Fruit fly (Drosophila melanogaster) whole organism, embryonic: ENCODE results near the gene CG42329.

Source experiments
- Ada2b ChIP-seq: fragments of 200-800 bp; sonication (Bioruptor generic); IDR thresholded peaks from 2 replicates; pipeline ENCODE4 v1.3.6; 2022; ENCODE audit warnings: missing biosample characterization, missing genetic modification characterization
- Atf6 ChIP-seq: fragments of 200-800 bp; sonication (Bioruptor generic); IDR thresholded peaks from 2 replicates; pipeline ENCODE4 v1.3.6; 2022; ENCODE audit warnings: missing biosample characterization, missing genetic modification characterization
- C15 ChIP-seq: fragments of 200-800 bp; sonication (Bioruptor generic); IDR thresholded peaks from 3 replicates; pipeline ENCODE4 v1.3.6; 2022; ENCODE audit warnings: missing biosample characterization, missing genetic modification characterization
- CG10209 ChIP-seq: fragments of 200-800 bp; sonication (Bioruptor generic); optimal IDR thresholded peaks from 3 replicates; lab custom pipeline; 2017; ENCODE audit warnings: missing biosample characterization, mild to moderate bottlenecking, missing genetic modification characterization, missing genetic modification reagents
- CG10462 ChIP-seq: fragments of 200-800 bp; sonication (Bioruptor generic); optimal IDR thresholded peaks from 2 replicates; lab custom pipeline; 2016; ENCODE audit warnings: missing biosample characterization, missing genetic modification characterization
- CG11560 ChIP-seq: fragments of 200-800 bp; sonication (Bioruptor generic); IDR thresholded peaks from 3 replicates; pipeline ENCODE4 v1.3.6; 2022; ENCODE audit warnings: missing biosample characterization, missing genetic modification characterization
- CG1233 ChIP-seq: fragments of 200-800 bp; sonication (Bioruptor generic); optimal IDR thresholded peaks from 4 replicates; lab custom pipeline; 2018; ENCODE audit warnings: missing biosample characterization, mild to moderate bottlenecking, missing genetic modification characterization
- CG12659 ChIP-seq: fragments of 200-800 bp; sonication (Bioruptor generic); optimal IDR thresholded peaks from 3 replicates; lab custom pipeline; 2017; ENCODE audit warnings: mild to moderate bottlenecking, missing biosample characterization, missing genetic modification reagents, missing genetic modification characterization
- CG15269 ChIP-seq: fragments of 200-800 bp; sonication (Bioruptor generic); optimal IDR thresholded peaks from 2 replicates; lab custom pipeline; 2018; ENCODE audit warnings: missing biosample characterization, mild to moderate bottlenecking, missing genetic modification characterization, moderate library complexity
- CG15479 ChIP-seq: fragments of 200-800 bp; sonication (Bioruptor generic); optimal IDR thresholded peaks from 3 replicates; lab custom pipeline; 2019; ENCODE audit warnings: missing biosample characterization, mild to moderate bottlenecking, missing genetic modification characterization, moderate library complexity
- CG1647 ChIP-seq: fragments of 200-800 bp; sonication (Bioruptor generic); optimal IDR thresholded peaks from 3 replicates; lab custom pipeline; 2016; ENCODE audit warnings: missing biosample characterization, missing genetic modification characterization
- CG16813 ChIP-seq: fragments of 200-800 bp; sonication (Bioruptor generic); IDR thresholded peaks from 3 replicates; pipeline ENCODE4 v1.3.6; 2022; ENCODE audit warnings: missing biosample characterization, missing genetic modification characterization; ENCODE audit not compliant: partially characterized antibody
- CG17361 ChIP-seq: fragments of 200-800 bp; sonication (Bioruptor generic); IDR thresholded peaks from 3 replicates; pipeline ENCODE4 v1.3.6; 2022; ENCODE audit warnings: missing biosample characterization, missing genetic modification characterization
- CG17612 ChIP-seq: fragments of 200-800 bp; sonication (Bioruptor generic); IDR thresholded peaks from 2 replicates; pipeline ENCODE4 v1.3.6; 2022; ENCODE audit warnings: missing biosample characterization, missing genetic modification characterization
- CG2129 ChIP-seq: fragments of 200-800 bp; sonication (Bioruptor generic); IDR thresholded peaks from 2 replicates; pipeline ENCODE4 v1.3.6; 2022; ENCODE audit warnings: missing biosample characterization, missing genetic modification characterization; ENCODE audit not compliant: partially characterized antibody
- CG33557 ChIP-seq: fragments of 200-800 bp; sonication (Bioruptor generic); optimal IDR thresholded peaks from 2 replicates; lab custom pipeline; 2019; ENCODE audit warnings: missing biosample characterization, mild to moderate bottlenecking, missing genetic modification characterization, moderate library complexity
- CG3407 ChIP-seq: fragments of 200-800 bp; sonication (Bioruptor generic); optimal IDR thresholded peaks from 2 replicates; lab custom pipeline; 2018; ENCODE audit warnings: missing biosample characterization, mild to moderate bottlenecking, missing genetic modification characterization
- CG3847 ChIP-seq: fragments of 200-800 bp; sonication (Bioruptor generic); IDR thresholded peaks from 2 replicates; pipeline ENCODE4 v1.3.6; 2022; ENCODE audit warnings: missing biosample characterization, missing genetic modification characterization
- CG6175 ChIP-seq: fragments of 200-800 bp; sonication (Bioruptor generic); IDR thresholded peaks from 3 replicates; pipeline ENCODE4 v1.3.6; 2022; ENCODE audit warnings: missing biosample characterization, missing genetic modification characterization
- CG6654 ChIP-seq: fragments of 200-800 bp; sonication (Bioruptor generic); optimal IDR thresholded peaks from 2 replicates; lab custom pipeline; 2017; ENCODE audit warnings: missing biosample characterization, mild to moderate bottlenecking, missing genetic modification characterization
- CG6683 ChIP-seq: fragments of 200-800 bp; sonication (Bioruptor generic); optimal IDR thresholded peaks from 2 replicates; lab custom pipeline; 2017; ENCODE audit warnings: missing biosample characterization, mild to moderate bottlenecking, missing genetic modification characterization, missing genetic modification reagents
- CG6854 ChIP-seq: fragments of 200-800 bp; sonication (Bioruptor generic); optimal IDR thresholded peaks from 3 replicates; lab custom pipeline; 2017; ENCODE audit warnings: missing biosample characterization, mild to moderate bottlenecking, missing genetic modification characterization
- Chrac-16 ChIP-seq: fragments of 200-800 bp; sonication (Bioruptor generic); optimal IDR thresholded peaks from 3 replicates; lab custom pipeline; 2016; ENCODE audit warnings: missing biosample characterization, missing genetic modification characterization
- Dbx ChIP-seq: fragments of 200-800 bp; sonication (Bioruptor generic); IDR thresholded peaks from 3 replicates; pipeline ENCODE4 v1.3.6; 2022; ENCODE audit warnings: missing biosample characterization, missing genetic modification characterization
- Drgx ChIP-seq: fragments of 200-800 bp; sonication (Bioruptor generic); IDR thresholded peaks from 2 replicates; pipeline ENCODE4 v1.3.6; 2022; ENCODE audit warnings: missing biosample characterization, missing genetic modification characterization
- Gsc ChIP-seq: fragments of 200-800 bp; sonication (Bioruptor generic); IDR thresholded peaks from 2 replicates; pipeline ENCODE4 v1.3.6; 2022; ENCODE audit warnings: missing biosample characterization, missing genetic modification characterization
- HmgD ChIP-seq: fragments of 200-800 bp; sonication (Bioruptor generic); optimal IDR thresholded peaks from 3 replicates; lab custom pipeline; 2016; ENCODE audit warnings: missing biosample characterization, missing genetic modification characterization
- PHDP ChIP-seq: fragments of 200-800 bp; sonication (Bioruptor generic); optimal IDR thresholded peaks from 3 replicates; lab custom pipeline; 2018; ENCODE audit warnings: missing biosample characterization, mild to moderate bottlenecking, missing genetic modification characterization, moderate library complexity
- Ptx1 ChIP-seq: fragments of 200-800 bp; sonication (Bioruptor generic); IDR thresholded peaks from 2 replicates; pipeline ENCODE4 v1.3.6; 2022; ENCODE audit warnings: missing biosample characterization, missing genetic modification characterization
- Sry-δ ChIP-seq: fragments of 200-800 bp; sonication (Bioruptor generic); optimal IDR thresholded peaks from 2 replicates; lab custom pipeline; 2016; ENCODE audit warnings: missing biosample characterization, missing genetic modification characterization
- ato ChIP-seq: fragments of 200-800 bp; sonication (Bioruptor generic); IDR thresholded peaks from 2 replicates; pipeline ENCODE4 v1.3.6; 2022; ENCODE audit warnings: missing biosample characterization, missing genetic modification characterization; ENCODE audit not compliant: partially characterized antibody
- az2 ChIP-seq: fragments of 200-800 bp; sonication (Bioruptor generic); optimal IDR thresholded peaks from 3 replicates; lab custom pipeline; 2016; ENCODE audit warnings: missing biosample characterization, missing genetic modification characterization
- btn ChIP-seq: fragments of 200-800 bp; sonication (Bioruptor generic); optimal IDR thresholded peaks from 2 replicates; lab custom pipeline; 2016; ENCODE audit warnings: missing biosample characterization, missing genetic modification characterization
- cad ChIP-seq: fragments of >200 bp; optimal IDR thresholded peaks from 2 replicates; lab custom pipeline; 2017; ENCODE audit warnings: missing biosample characterization, missing genetic modification characterization
- cg ChIP-seq: fragments of 200-800 bp; sonication (Bioruptor generic); optimal IDR thresholded peaks from 3 replicates; lab custom pipeline; 2019; ENCODE audit warnings: missing biosample characterization, mild to moderate bottlenecking, missing genetic modification characterization, moderate library complexity
- corto ChIP-seq: fragments of 200-800 bp; sonication (Bioruptor generic); optimal IDR thresholded peaks from 2 replicates; lab custom pipeline; 2016; ENCODE audit warnings: missing biosample characterization, mild to moderate bottlenecking, missing genetic modification characterization, moderate library complexity
- esg ChIP-seq: fragments of 200-800 bp; sonication (Bioruptor generic); conservative IDR thresholded peaks from 2 replicates; pipeline ENCODE4 v1.3.6; 2022; ENCODE audit warnings: missing biosample characterization, missing genetic modification characterization
- fd96Cb ChIP-seq: fragments of 200-800 bp; sonication (Bioruptor generic); optimal IDR thresholded peaks from 2 replicates; lab custom pipeline; 2018; ENCODE audit warnings: missing biosample characterization, mild to moderate bottlenecking, missing genetic modification characterization, moderate library complexity
- gce ChIP-seq: fragments of 200-800 bp; sonication (Bioruptor generic); IDR thresholded peaks from 3 replicates; pipeline ENCODE4 v1.3.6; 2022; ENCODE audit warnings: missing biosample characterization, missing genetic modification characterization
- grau ChIP-seq: fragments of 200-800 bp; optimal IDR thresholded peaks from 3 replicates; lab custom pipeline; 2019; ENCODE audit warnings: missing biosample characterization, mild to moderate bottlenecking, missing genetic modification characterization, moderate library complexity
- gsb ChIP-seq: fragments of 200-800 bp; sonication (Bioruptor generic); IDR thresholded peaks from 2 replicates; pipeline ENCODE4 v1.3.6; 2022; ENCODE audit warnings: missing biosample characterization, missing genetic modification characterization
- hkb ChIP-seq, 2 experiments: fragments of 200-800 bp in 1 of 2; fragments of >200 bp in 1 of 2; sonication (Bioruptor generic) in 1 of 2; IDR thresholded peaks in 1 of 2; optimal IDR thresholded peaks in 1 of 2; 2 replicates each; pipeline versions ENCODE4 v1.3.6 to Lab custom; 2017 to 2022; ENCODE audit warnings: missing biosample characterization in 1 of 2, missing genetic modification characterization in 1 of 2
- klu ChIP-seq: fragments of 200-800 bp; sonication (Bioruptor generic); IDR thresholded peaks from 2 replicates; pipeline ENCODE4 v1.3.6; 2022; ENCODE audit warnings: missing biosample characterization, missing genetic modification characterization
- peb ChIP-seq: fragments of 200-800 bp; sonication (Bioruptor generic); IDR thresholded peaks from 2 replicates; pipeline ENCODE4 v1.3.6; 2022; ENCODE audit warnings: missing biosample characterization, missing genetic modification characterization
- pfk ChIP-seq: fragments of 200-800 bp; sonication (Bioruptor generic); optimal IDR thresholded peaks from 2 replicates; lab custom pipeline; 2018; ENCODE audit warnings: missing biosample characterization, mild to moderate bottlenecking, missing genetic modification characterization, moderate library complexity
- schlank ChIP-seq: fragments of 200-800 bp; sonication (Bioruptor generic); optimal IDR thresholded peaks from 2 replicates; lab custom pipeline; 2018; ENCODE audit warnings: missing biosample characterization, mild to moderate bottlenecking, missing genetic modification characterization
- slou ChIP-seq: fragments of 200-800 bp; sonication (Bioruptor generic); optimal IDR thresholded peaks from 3 replicates; lab custom pipeline; 2016; ENCODE audit warnings: missing biosample characterization, missing genetic modification characterization
- trem ChIP-seq: fragments of 200-800 bp; optimal IDR thresholded peaks from 3 replicates; lab custom pipeline; 2019; ENCODE audit warnings: missing biosample characterization, mild to moderate bottlenecking, missing genetic modification characterization, moderate library complexity
- usp ChIP-seq: fragments of >200 bp; optimal IDR thresholded peaks from 2 replicates; lab custom pipeline; 2017; ENCODE audit warnings: missing biosample characterization, missing genetic modification characterization

The CG42329 gene

DNA sequence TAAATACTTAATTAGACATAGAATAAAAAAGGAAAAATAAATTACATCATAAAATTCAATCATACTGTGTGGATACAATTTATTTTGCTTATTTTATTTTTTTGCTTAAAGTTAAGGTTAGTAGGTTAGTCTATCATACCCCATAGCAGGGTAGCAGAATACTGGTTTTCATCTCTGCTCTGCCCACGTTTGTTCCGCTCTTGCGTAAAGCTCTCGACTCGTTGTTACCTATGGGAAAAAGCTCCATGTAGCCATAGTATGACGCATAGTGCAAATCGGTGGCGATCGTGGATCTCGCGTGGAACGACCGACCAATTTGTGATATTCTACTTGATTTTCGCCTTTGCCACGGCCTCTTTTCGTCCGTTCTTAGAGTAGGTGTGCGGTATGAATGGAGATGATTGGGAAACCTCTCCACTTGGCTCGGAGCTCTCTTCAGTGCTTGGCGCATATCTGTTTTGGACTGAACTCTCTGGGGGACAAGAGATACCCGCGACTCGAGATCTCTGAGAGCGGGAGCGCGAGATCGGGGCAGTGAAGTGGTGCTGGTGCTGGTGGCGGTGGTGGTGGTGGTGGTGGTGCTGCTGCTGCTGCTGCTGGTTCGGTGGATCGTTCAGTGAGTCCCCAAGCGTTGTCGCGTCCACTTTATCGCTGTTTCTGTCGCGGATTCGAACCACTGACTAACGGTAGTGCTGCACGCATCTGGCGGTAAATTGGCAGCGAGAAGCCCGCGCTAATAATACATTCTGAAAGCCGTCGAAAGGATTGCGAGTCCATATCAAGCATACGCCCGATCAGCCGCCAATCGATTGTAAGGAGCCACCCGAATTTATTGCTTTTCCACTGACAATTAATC lies 33.2 kb upstream of the CG42329 start, which contains the start of gene CG5001 (continued):
- TF ChIP-seq fd96Cb (tag; lab: Kevin White, UChicago): peak; percentile 78
- TF ChIP-seq Sry-δ (GFP tag; lab: Kevin White, UChicago): peak; percentile 15
- peak; percentile 35; the same call in 1 of the 3 replicates for TF ChIP-seq CG16813 (GFP tag; lab: Robert Waterston, UW)
- TF ChIP-seq peb: peak; percentile 71
- TF ChIP-seq CG6854 (GFP tag; lab: Kevin White, UChicago): peak; percentile 61
- TF ChIP-seq gce (GFP tag; lab: Robert Waterston, UW): peak; percentile 89
- peak; percentile 72 for TF ChIP-seq gsb (GFP tag; lab: Robert Waterston, UW)
- TF ChIP-seq schlank (tag; lab: Kevin White, UChicago): peak; percentile 25
- peak; percentile 55; the same call in 2 of the 3 replicates for TF ChIP-seq CG11560 (tag; lab: Robert Waterston, UW)
- peak; percentile 62 for TF ChIP-seq cg (GFP tag; lab: Kevin White, UChicago)
- TF ChIP-seq klu: peak; percentile 82
- no peak for TF ChIP-seq ato
- no peak for TF ChIP-seq pfk (GFP tag; lab: Kevin White, UChicago)
- TF ChIP-seq btn (GFP tag; lab: Kevin White, UChicago): peak; percentile 25
- peak; percentile 94 for TF ChIP-seq PHDP
- peak; percentile 89 for TF ChIP-seq grau (tag; lab: Kevin White, UChicago)
- peak; percentile 74 for TF ChIP-seq esg (GFP tag; lab: Robert Waterston, UW)
- TF ChIP-seq az2 (GFP tag; lab: Kevin White, UChicago): peak; percentile 85
- peak; percentile 93 for TF ChIP-seq CG15269 (tag; lab: Kevin White, UChicago)
- TF ChIP-seq CG2129: no peak
- TF ChIP-seq CG17361: peak; percentile 84
- peak; percentile 65 for TF ChIP-seq slou (GFP tag; lab: Kevin White, UChicago)
- TF ChIP-seq Chrac-16 (GFP tag; lab: Kevin White, UChicago): peak; percentile 78
- peak; percentile 100 for TF ChIP-seq CG6175 (GFP tag; lab: Robert Waterston, UW)
- TF ChIP-seq trem: peak; percentile 79
- TF ChIP-seq CG3407 (GFP tag; lab: Kevin White, UChicago): no peak
- TF ChIP-seq C15: 0 out of 3 replicates have a peak, but pooled peaks have one; percentile 12
- TF ChIP-seq Ada2b (GFP tag; lab: Robert Waterston, UW): peak; percentile 79
- TF ChIP-seq CG6683 (GFP tag; lab: Kevin White, UChicago): peak; percentile 83
- no peak for TF ChIP-seq cad (GFP tag; lab: Kevin White, UChicago)
- no peak for TF ChIP-seq usp (GFP tag; lab: Kevin White, UChicago)
- TF ChIP-seq CG12659 (GFP tag; lab: Kevin White, UChicago): peak; percentile 81
- peak; percentile 16 for TF ChIP-seq CG33557 (GFP tag; lab: Kevin White, UChicago)
- TF ChIP-seq Drgx (GFP tag; lab: Robert Waterston, UW): peak; percentile 87
- TF ChIP-seq CG6654 (GFP tag; lab: Kevin White, UChicago): peak; percentile 47
- peak; percentile 86 for TF ChIP-seq Dbx (GFP tag; lab: Robert Waterston, UW)
- TF ChIP-seq HmgD: no peak
- peak; percentile 91 for TF ChIP-seq Ptx1 (GFP tag; lab: Robert Waterston, UW)
- TF ChIP-seq corto (GFP tag; lab: Kevin White, UChicago): no peak
- TF ChIP-seq CG15479 (GFP tag; lab: Kevin White, UChicago): no peak
- TF ChIP-seq CG1647 (GFP tag; lab: Kevin White, UChicago): peak; percentile 64
- TF ChIP-seq CG3847 (GFP tag; lab: Robert Waterston, UW): peak; percentile 74
- TF ChIP-seq CG10209: peak; percentile 76
- TF ChIP-seq hkb (optimal IDR thresholded peaks at IDR 0.05; lab: Kevin White, UChicago): no peak
- peak; percentile 87 for TF ChIP-seq hkb (GFP tag; IDR thresholded peaks at IDR 0.05; lab: Robert Waterston, UW)
- peak; percentile 88 for TF ChIP-seq Atf6 (GFP tag; lab: Robert Waterston, UW)
- TF ChIP-seq CG17612 (GFP tag; lab: Robert Waterston, UW): no peak
- peak; percentile 77 for TF ChIP-seq CG1233 (GFP tag; lab: Kevin White, UChicago)
- peak; percentile 40; the same call in 1 of the 2 replicates for TF ChIP-seq Gsc
- TF ChIP-seq CG10462 (GFP tag; lab: Kevin White, UChicago): peak; percentile 50
